Fruit fly (Drosophila melanogaster) whole organism, embryonic: ENCODE data around the gene RluA-1.

Experiments
- Abd-B ChIP-seq: fragments of 200-800 bp; sonication (Bioruptor generic); optimal IDR thresholded peaks from 2 replicates; lab custom pipeline; 2018; ENCODE audit warnings: missing biosample characterization, mild to moderate bottlenecking, missing genetic modification characterization, moderate library complexity
- Bteb2 ChIP-seq: fragments of 200-800 bp; sonication (Bioruptor generic); optimal IDR thresholded peaks from 2 replicates; lab custom pipeline; 2016; ENCODE audit warnings: missing biosample characterization, missing genetic modification characterization
- CG10147 ChIP-seq: fragments of 200-800 bp; sonication (Bioruptor generic); optimal IDR thresholded peaks from 2 replicates; lab custom pipeline; 2019; ENCODE audit warnings: missing biosample characterization, mild to moderate bottlenecking, missing genetic modification characterization, moderate library complexity
- CG10267 ChIP-seq: fragments of 200-800 bp; sonication (Bioruptor generic); optimal IDR thresholded peaks from 2 replicates; lab custom pipeline; 2018; ENCODE audit warnings: missing biosample characterization, mild to moderate bottlenecking, missing genetic modification characterization, moderate library complexity
- CG10543 ChIP-seq: fragments of 200-800 bp; sonication (Bioruptor generic); optimal IDR thresholded peaks from 3 replicates; lab custom pipeline; 2017; ENCODE audit warnings: missing biosample characterization, mild to moderate bottlenecking, missing genetic modification characterization, moderate library complexity
- CG10959 ChIP-seq: fragments of 200-800 bp; sonication (Bioruptor generic); IDR thresholded peaks from 2 replicates; pipeline ENCODE4 v1.3.6; 2022; ENCODE audit warnings: missing biosample characterization, missing genetic modification characterization
- CG11723 ChIP-seq: fragments of 200-800 bp; sonication (Bioruptor generic); optimal IDR thresholded peaks from 2 replicates; lab custom pipeline; 2017; ENCODE audit warnings: missing biosample characterization, mild to moderate bottlenecking, missing genetic modification characterization
- CG12155 ChIP-seq: fragments of 200-800 bp; sonication (Bioruptor generic); optimal IDR thresholded peaks from 3 replicates; lab custom pipeline; 2016; ENCODE audit warnings: missing biosample characterization, missing genetic modification characterization
- CG12236 ChIP-seq: fragments of 200-800 bp; sonication (Bioruptor generic); optimal IDR thresholded peaks from 2 replicates; lab custom pipeline; 2016; ENCODE audit warnings: missing biosample characterization, missing genetic modification characterization
- CG13287 ChIP-seq: fragments of 200-800 bp; sonication (Bioruptor generic); IDR thresholded peaks from 2 replicates; pipeline ENCODE4 v1.3.6; 2022; ENCODE audit warnings: missing biosample characterization, missing genetic modification characterization; ENCODE audit not compliant: partially characterized antibody
- CG16815 ChIP-seq: fragments of 200-800 bp; sonication (Bioruptor generic); optimal IDR thresholded peaks from 3 replicates; lab custom pipeline; 2017; ENCODE audit warnings: missing biosample characterization, mild to moderate bottlenecking, missing genetic modification characterization
- CG16863 ChIP-seq: fragments of 200-800 bp; sonication (Bioruptor generic); optimal IDR thresholded peaks from 3 replicates; lab custom pipeline; 2016; ENCODE audit warnings: missing biosample characterization, missing genetic modification characterization
- CG17385 ChIP-seq: fragments of 200-800 bp; sonication (Bioruptor generic); optimal IDR thresholded peaks from 3 replicates; lab custom pipeline; 2018; ENCODE audit warnings: missing biosample characterization, mild to moderate bottlenecking, missing genetic modification characterization
- CG17568 ChIP-seq: fragments of 200-800 bp; sonication (Bioruptor generic); optimal IDR thresholded peaks from 2 replicates; lab custom pipeline; 2018; ENCODE audit warnings: missing biosample characterization, mild to moderate bottlenecking, missing genetic modification characterization, moderate library complexity
- CG17912 ChIP-seq: fragments of 200-800 bp; sonication (Bioruptor generic); optimal IDR thresholded peaks from 2 replicates; lab custom pipeline; 2018; ENCODE audit warnings: missing biosample characterization, mild to moderate bottlenecking, missing genetic modification characterization
- CG31388 ChIP-seq: fragments of 200-800 bp; sonication (Bioruptor generic); optimal IDR thresholded peaks from 2 replicates; lab custom pipeline; 2016; ENCODE audit warnings: missing biosample characterization, missing genetic modification characterization
- CG32772 ChIP-seq: fragments of 200-800 bp; sonication (Bioruptor generic); IDR thresholded peaks from 2 replicates; pipeline ENCODE4 v1.3.6; 2022; ENCODE audit warnings: missing biosample characterization, missing genetic modification characterization
- CG3726 ChIP-seq: fragments of 200-800 bp; sonication (Bioruptor generic); IDR thresholded peaks from 3 replicates; pipeline ENCODE4, ENCODE4 v1.3.6; 2022; ENCODE audit warnings: missing biosample characterization, missing genetic modification characterization
- CG4617 ChIP-seq: fragments of 200-800 bp; sonication (Bioruptor generic); optimal IDR thresholded peaks from 3 replicates; lab custom pipeline; 2016; ENCODE audit warnings: missing biosample characterization, missing genetic modification characterization, borderline replicate concordance
- CG5953 ChIP-seq: fragments of 200-800 bp; sonication (Bioruptor generic); IDR thresholded peaks from 2 replicates; pipeline ENCODE4 v1.3.6; 2022; ENCODE audit warnings: missing biosample characterization, missing genetic modification characterization
- CG7271 ChIP-seq: fragments of 200-800 bp; sonication (Bioruptor generic); optimal IDR thresholded peaks from 2 replicates; lab custom pipeline; 2018; ENCODE audit warnings: missing biosample characterization, mild to moderate bottlenecking, missing genetic modification characterization, moderate library complexity
- CHES-1-like ChIP-seq: fragments of 200-800 bp; sonication (Bioruptor generic); optimal IDR thresholded peaks from 2 replicates; lab custom pipeline; 2016; ENCODE audit warnings: missing biosample characterization, missing genetic modification characterization
- CoRest ChIP-seq: fragments of 200-800 bp; sonication (Bioruptor generic); optimal IDR thresholded peaks from 3 replicates; lab custom pipeline; 2018; ENCODE audit warnings: missing biosample characterization, mild to moderate bottlenecking, missing genetic modification characterization, moderate library complexity
- Doc3 ChIP-seq: fragments of 200-800 bp; sonication (Bioruptor generic); IDR thresholded peaks from 3 replicates; pipeline ENCODE4 v1.3.6; 2022; ENCODE audit warnings: missing biosample characterization, missing genetic modification characterization; ENCODE audit not compliant: partially characterized antibody
- Dp ChIP-seq: fragments of 200-800 bp; sonication (Bioruptor generic); optimal IDR thresholded peaks from 2 replicates; lab custom pipeline; 2018; ENCODE audit warnings: missing biosample characterization, mild to moderate bottlenecking, missing genetic modification characterization, moderate library complexity
- HLH3B ChIP-seq: fragments of 200-800 bp; sonication (Bioruptor generic); IDR thresholded peaks from 2 replicates; pipeline ENCODE4 v1.3.6; 2022; ENCODE audit warnings: missing biosample characterization, missing genetic modification characterization
- Myb ChIP-seq: fragments of 200-800 bp; sonication (Bioruptor generic); optimal IDR thresholded peaks from 2 replicates; lab custom pipeline; 2016; ENCODE audit warnings: missing biosample characterization, missing genetic modification characterization
- NC2β ChIP-seq: fragments of 200-800 bp; sonication (Bioruptor generic); optimal IDR thresholded peaks from 2 replicates; lab custom pipeline; 2016; ENCODE audit warnings: missing biosample characterization, missing genetic modification characterization
- Oli ChIP-seq: fragments of 200-800 bp; sonication (Bioruptor generic); optimal IDR thresholded peaks from 2 replicates; lab custom pipeline; 2018; ENCODE audit warnings: missing biosample characterization, mild to moderate bottlenecking, missing genetic modification characterization, moderate library complexity
- Opbp ChIP-seq: fragments of 200-800 bp; sonication (Bioruptor generic); IDR thresholded peaks from 3 replicates; pipeline ENCODE4 v1.3.6; 2022; ENCODE audit warnings: missing biosample characterization, missing genetic modification characterization; ENCODE audit not compliant: partially characterized antibody
- Poxn ChIP-seq: fragments of 200-800 bp; sonication (Bioruptor generic); IDR thresholded peaks from 2 replicates; pipeline ENCODE4 v1.3.6; 2022; ENCODE audit warnings: missing biosample characterization, missing genetic modification characterization
- TFAM ChIP-seq: fragments of 200-800 bp; sonication (Bioruptor generic); optimal IDR thresholded peaks from 2 replicates; lab custom pipeline; 2017; ENCODE audit warnings: missing biosample characterization, missing genetic modification characterization, inconsistent platforms
- Xbp1 ChIP-seq: fragments of 200-800 bp; sonication (Bioruptor generic); optimal IDR thresholded peaks from 3 replicates; lab custom pipeline; 2016; ENCODE audit warnings: missing biosample characterization, mild to moderate bottlenecking, missing genetic modification characterization
- chm ChIP-seq: fragments of 200-800 bp; sonication (Bioruptor generic); IDR thresholded peaks from 2 replicates; pipeline ENCODE4 v1.3.6; 2022; ENCODE audit warnings: missing biosample characterization, missing genetic modification characterization
- dati ChIP-seq: fragments of 200-800 bp; sonication (Bioruptor generic); IDR thresholded peaks from 2 replicates; pipeline ENCODE4 v1.3.6; 2022; ENCODE audit warnings: missing biosample characterization, missing genetic modification characterization
- dm ChIP-seq: fragments of 200-800 bp; sonication (Bioruptor generic); optimal IDR thresholded peaks from 3 replicates; lab custom pipeline; 2016; ENCODE audit warnings: missing biosample characterization, missing genetic modification characterization
- dpn ChIP-seq, 2 experiments: fragments of 200-800 bp; sonication (Bioruptor generic); optimal IDR thresholded peaks; 3 replicates each; lab custom pipeline; 2016; ENCODE audit warnings: missing biosample characterization in 2 of 2, missing genetic modification characterization in 2 of 2
- fd3F ChIP-seq: fragments of 200-800 bp; sonication (Bioruptor generic); optimal IDR thresholded peaks from 2 replicates; lab custom pipeline; 2018; ENCODE audit warnings: missing biosample characterization, mild to moderate bottlenecking, missing genetic modification characterization, moderate library complexity
- inv ChIP-seq: fragments of 200-800 bp; sonication (Bioruptor generic); IDR thresholded peaks from 2 replicates; pipeline ENCODE4 v1.3.6; 2022; ENCODE audit warnings: missing biosample characterization, missing genetic modification characterization; ENCODE audit not compliant: partially characterized antibody
- kni ChIP-seq: fragments of 200-800 bp; sonication (Bioruptor generic); optimal IDR thresholded peaks from 3 replicates; lab custom pipeline; 2017; ENCODE audit warnings: mild to moderate bottlenecking, missing biosample characterization, missing genetic modification reagents, missing genetic modification characterization
- nau ChIP-seq: fragments of 200-800 bp; sonication (Bioruptor generic); optimal IDR thresholded peaks from 3 replicates; lab custom pipeline; 2017; ENCODE audit warnings: missing biosample characterization, mild to moderate bottlenecking, missing genetic modification characterization, missing genetic modification reagents
- nerfin-2 ChIP-seq: fragments of 200-800 bp; sonication (Bioruptor generic); IDR thresholded peaks from 2 replicates; pipeline ENCODE4 v1.3.6; 2022; ENCODE audit warnings: missing biosample characterization, missing genetic modification characterization; ENCODE audit not compliant: partially characterized antibody
- pfk ChIP-seq: fragments of 200-800 bp; sonication (Bioruptor generic); optimal IDR thresholded peaks from 2 replicates; lab custom pipeline; 2018; ENCODE audit warnings: missing biosample characterization, mild to moderate bottlenecking, missing genetic modification characterization, moderate library complexity
- pho ChIP-seq: fragments of 200-800 bp; sonication (Bioruptor generic); optimal IDR thresholded peaks from 2 replicates; lab custom pipeline; 2016; ENCODE audit warnings: missing biosample characterization, missing genetic modification characterization
- pros ChIP-seq: fragments of 200-800 bp; sonication (Bioruptor generic); optimal IDR thresholded peaks from 3 replicates; lab custom pipeline; 2019; ENCODE audit warnings: missing biosample characterization, mild to moderate bottlenecking, missing genetic modification characterization, moderate library complexity
- psq ChIP-seq: fragments of 200-800 bp; sonication (Bioruptor generic); optimal IDR thresholded peaks from 2 replicates; lab custom pipeline; 2017; ENCODE audit warnings: missing biosample characterization, missing genetic modification characterization
- sug ChIP-seq: fragments of 200-800 bp; optimal IDR thresholded peaks from 2 replicates; lab custom pipeline; 2019; ENCODE audit warnings: missing biosample characterization, mild to moderate bottlenecking, missing genetic modification characterization, moderate library complexity
- usp ChIP-seq: fragments of >200 bp; optimal IDR thresholded peaks from 2 replicates; lab custom pipeline; 2017; ENCODE audit warnings: missing biosample characterization, missing genetic modification characterization
- wor ChIP-seq: fragments of 200-800 bp; sonication (Bioruptor generic); IDR thresholded peaks from 2 replicates; pipeline ENCODE4 v1.3.6; 2022; ENCODE audit warnings: missing biosample characterization, missing genetic modification characterization

The RluA-1 gene

dm6 chr2L:10522174-10522893, 48.2 kb upstream of the RluA-1 start (continued):
- no peak for TF ChIP-seq CG13287 (GFP tag; lab: Robert Waterston, UW)
- no peak for TF ChIP-seq dati (GFP tag; lab: Robert Waterston, UW)
- no peak for TF ChIP-seq Doc3 (GFP tag; lab: Robert Waterston, UW)
- TF ChIP-seq CG31388 = peak; percentile 18
- TF ChIP-seq inv = no peak
- TF ChIP-seq Opbp (GFP tag; lab: Robert Waterston, UW) = no peak
- no peak for TF ChIP-seq dm (GFP tag; lab: Kevin White, UChicago)
- TF ChIP-seq Xbp1 (GFP tag; lab: Kevin White, UChicago) = peak; percentile 65
- TF ChIP-seq Dp = no peak
- no peak for TF ChIP-seq TFAM (GFP tag; lab: Kevin White, UChicago)
- TF ChIP-seq CG32772 (GFP tag; lab: Robert Waterston, UW) = peak; percentile 66
- TF ChIP-seq Poxn = no peak
- no peak for TF ChIP-seq psq (GFP tag; lab: Kevin White, UChicago)
- peak; percentile 35 for TF ChIP-seq CG11723 (GFP tag; lab: Kevin White, UChicago)
- no peak for TF ChIP-seq CG3726 (GFP tag; lab: Robert Waterston, UW)
- no peak for TF ChIP-seq CG17912
- no peak for TF ChIP-seq CG16863 (GFP tag; lab: Kevin White, UChicago)
- peak; percentile 18 for TF ChIP-seq CG10267 (tag; lab: Kevin White, UChicago)
- TF ChIP-seq CG4617 = no peak
- no peak for TF ChIP-seq pfk
- TF ChIP-seq CG10959 = no peak
- no peak for TF ChIP-seq nerfin-2 (GFP tag; lab: Robert Waterston, UW)
- peak; percentile 58 for TF ChIP-seq wor (GFP tag; lab: Robert Waterston, UW)
- no peak for TF ChIP-seq pros (GFP tag; lab: Kevin White, UChicago)
- TF ChIP-seq fd3F (GFP tag; lab: Kevin White, UChicago) = peak; percentile 11
- TF ChIP-seq CG17385 (GFP tag; lab: Kevin White, UChicago) = peak; percentile 52
- TF ChIP-seq CoRest (tag; lab: Kevin White, UChicago) = peak; percentile 82
- TF ChIP-seq CG10147 (GFP tag; lab: Kevin White, UChicago) = peak; percentile 40
- no peak for TF ChIP-seq CG7271 (tag; lab: Kevin White, UChicago)
- peak; percentile 17 for TF ChIP-seq Abd-B (GFP tag; lab: Kevin White, UChicago)
- TF ChIP-seq Bteb2 = no peak
- TF ChIP-seq CHES-1-like (GFP tag; lab: Kevin White, UChicago) = no peak
- TF ChIP-seq usp (GFP tag; lab: Kevin White, UChicago) = no peak
- TF ChIP-seq chm (GFP tag; lab: Robert Waterston, UW) = no peak
- TF ChIP-seq pho (GFP tag; lab: Kevin White, UChicago) = no peak
- peak; percentile 15 for TF ChIP-seq sug (tag; lab: Kevin White, UChicago)
- no peak for TF ChIP-seq Myb (GFP tag; lab: Kevin White, UChicago)
- peak; percentile 76 for TF ChIP-seq Oli (tag; lab: Kevin White, UChicago)
- peak; percentile 37; the same call in 1 of the 2 replicates for TF ChIP-seq HLH3B (GFP tag; lab: Robert Waterston, UW)
- TF ChIP-seq CG12155 = peak; percentile 0
- no peak for TF ChIP-seq CG10543 (GFP tag; lab: Kevin White, UChicago)
- TF ChIP-seq CG17568 (GFP tag; lab: Kevin White, UChicago) = no peak
- TF ChIP-seq CG16815 = peak; percentile 44
- TF ChIP-seq nau (GFP tag; lab: Kevin White, UChicago) = peak; percentile 66
- TF ChIP-seq dpn (GFP tag; optimal IDR thresholded peaks at IDR 0.05; lab: Kevin White, UChicago) = peak in 1 of 2 experiments; percentile 66
- no peak for TF ChIP-seq kni
- TF ChIP-seq NC2β (GFP tag; lab: Kevin White, UChicago) = no peak
- TF ChIP-seq CG5953 (GFP tag; lab: Robert Waterston, UW) = no peak
- no peak for TF ChIP-seq CG12236
